Worm (Caenorhabditis elegans): ENCODE results near the gene F40G9.12.
"Not testable (repeated sequence)": the region's sequence is repeated elsewhere in the genome, so short reads cannot be mapped to it uniquely, and the experiment has no call there.

The F40G9.12 gene

ce11 chrIII:171617-172016, at the start of gene F40G9.12, which contains the start of gene F40G9.9:
Gene F40G9.12 (plus strand): TSS chrIII:171847.
Gene F40G9.9 (minus strand): TSS chrIII:171717.
- TF ChIP-seq F13C5.2 (tag; optimal IDR thresholded peaks at IDR 0.05) = no peak
- TF ChIP-seq hmg-4 (GFP tag; optimal IDR thresholded peaks at IDR 0.05) = no peak
- TF ChIP-seq sea-1 (GFP tag; conservative IDR thresholded peaks at IDR 0.05) = no peak
- no peak for TF ChIP-seq ama-1 (optimal IDR thresholded peaks at IDR 0.05)
- no peak for TF ChIP-seq ceh-36 (tag; optimal IDR thresholded peaks at IDR 0.05)
- no peak for TF ChIP-seq tbx-11 (GFP tag; IDR thresholded peaks at IDR 0.05)
- no peak for TF ChIP-seq tbx-37 (GFP tag; conservative IDR thresholded peaks at IDR 0.05)
- no peak for TF ChIP-seq B0310.2 (tag; optimal IDR thresholded peaks at IDR 0.05)
- no peak for TF ChIP-seq scrt-1 (GFP tag; IDR thresholded peaks at IDR 0.05)

DNA sequence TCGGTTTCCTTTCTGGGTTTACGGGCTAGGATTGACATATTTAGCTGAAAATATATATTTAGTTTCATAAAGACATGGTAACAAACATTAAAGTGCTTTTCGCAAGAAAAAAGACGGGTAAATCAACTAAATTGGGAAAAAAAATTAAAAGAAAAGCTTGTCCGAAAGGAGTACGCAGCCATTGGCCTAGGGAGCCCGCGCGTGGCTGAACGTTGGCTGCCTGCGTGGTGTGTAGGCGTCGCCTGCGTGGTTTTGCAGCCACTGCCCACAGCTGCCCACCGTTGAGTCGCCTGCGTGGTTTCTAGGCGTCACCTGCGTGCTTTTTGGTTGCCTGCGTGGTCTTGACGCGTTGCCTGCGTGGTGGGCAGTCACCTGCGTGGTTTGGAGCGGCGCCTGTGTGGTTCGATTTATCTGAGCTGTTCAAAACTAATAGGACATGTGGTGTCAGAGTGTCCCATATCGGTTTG, 49.6 kb upstream of the F40G9.12 start, which contains the start of gene C29F9.12:
Gene C29F9.12, minus strand, starts transcription at position 51 of the 467 bp plus-strand sequence.
- not testable (repeated sequence) for TF ChIP-seq F13C5.2 (tag; optimal IDR thresholded peaks at IDR 0.05); hmbx-1 (tag; optimal IDR thresholded peaks at IDR 0.05); sea-1 (GFP tag; conservative IDR thresholded peaks at IDR 0.05)

DNA sequence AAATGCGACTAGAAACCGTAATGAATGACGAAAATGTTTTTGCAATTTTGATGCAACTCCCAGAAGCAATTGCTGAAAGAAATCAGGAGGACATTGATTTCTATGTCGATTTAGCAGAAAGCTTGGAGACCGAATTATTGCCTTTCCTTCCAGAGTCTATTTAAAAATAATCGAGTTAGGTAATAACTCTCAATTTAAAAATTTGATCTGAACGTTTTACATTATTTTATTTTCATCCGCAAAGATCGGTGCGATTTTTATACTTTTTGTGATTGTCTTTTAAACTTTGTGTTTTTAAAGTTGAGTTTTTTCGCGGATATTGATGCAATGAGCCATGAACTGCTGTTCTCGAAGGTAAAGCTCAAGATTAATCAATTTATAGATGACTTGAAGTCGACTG, 47.2 kb upstream of the F40G9.12 start, which contains the start of gene pals-23:
Gene pals-23, plus strand, starts transcription at position 301 of the 400 bp plus-strand sequence.
- no peak for TF ChIP-seq tbx-11 (GFP tag; IDR thresholded peaks at IDR 0.05)
- TF ChIP-seq ceh-36 (tag; optimal IDR thresholded peaks at IDR 0.05) = no peak
- TF ChIP-seq hmbx-1 (tag; optimal IDR thresholded peaks at IDR 0.05) = no peak
- TF ChIP-seq B0310.2 (tag; optimal IDR thresholded peaks at IDR 0.05) = no peak
- TF ChIP-seq scrt-1 (GFP tag; IDR thresholded peaks at IDR 0.05) = no peak

ce11 chrIII:130650-131049, 41.0 kb upstream of the F40G9.12 start, which contains the start of the genes nhr-280 and C29F9.2:
Gene nhr-280 (minus strand): TSS chrIII:130750.
Gene C29F9.2 (plus strand): TSS chrIII:130947.
- no peak for TF ChIP-seq pes-1 (GFP tag; IDR thresholded peaks at IDR 0.05)
- TF ChIP-seq F13C5.2 (tag; optimal IDR thresholded peaks at IDR 0.05) = no peak
- TF ChIP-seq hmg-4 (GFP tag; optimal IDR thresholded peaks at IDR 0.05) = no peak
- TF ChIP-seq tra-4 (tag; optimal IDR thresholded peaks at IDR 0.05) = no peak
- no peak for TF ChIP-seq scrt-1 (GFP tag; IDR thresholded peaks at IDR 0.05)
- no peak for TF ChIP-seq aly-1 (tag; optimal IDR thresholded peaks at IDR 0.05)
- no peak for TF ChIP-seq sea-1 (GFP tag; conservative IDR thresholded peaks at IDR 0.05)

ce11 chrIII:131627-132026, 40.0 kb upstream of the F40G9.12 start:
- TF ChIP-seq pes-1 (GFP tag; IDR thresholded peaks at IDR 0.05) (no peak), F13C5.2 (tag; optimal IDR thresholded peaks at IDR 0.05) (peak; percentile 31)

DNA sequence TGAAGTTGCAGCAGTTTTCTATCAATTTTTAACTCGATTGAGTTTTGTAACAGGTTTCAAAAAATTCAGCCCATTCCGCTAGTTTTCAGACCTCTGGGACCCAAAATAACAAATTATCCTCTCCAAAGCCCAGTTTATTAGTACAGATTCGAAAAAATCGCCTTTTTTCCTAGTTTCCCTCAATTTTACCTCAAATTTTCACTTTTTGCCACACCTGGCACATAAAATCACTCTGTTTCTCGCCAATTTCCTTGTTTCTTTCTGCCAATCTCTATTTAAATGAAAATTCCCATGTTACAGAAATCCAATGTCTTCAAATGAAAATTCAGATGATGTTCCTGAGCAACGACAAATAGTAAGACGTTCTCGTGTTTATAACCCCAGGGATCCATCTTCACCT, 39.5 kb upstream of the F40G9.12 start, which contains the start of gene pals-22:
Gene pals-22, plus strand, starts transcription at position 301 of the 400 bp plus-strand sequence.
- TF ChIP-seq scrt-1 (GFP tag; IDR thresholded peaks at IDR 0.05) (no peak), flt-1 (GFP tag; IDR thresholded peaks at IDR 0.05) (no peak), tra-4 (tag; optimal IDR thresholded peaks at IDR 0.05) (no peak), ets-7 (tag; optimal IDR thresholded peaks at IDR 0.05) (no peak), B0310.2 (tag; optimal IDR thresholded peaks at IDR 0.05) (no peak), ceh-13 (GFP tag; optimal IDR thresholded peaks at IDR 0.05) (no peak), F13C5.2 (tag; optimal IDR thresholded peaks at IDR 0.05) (no peak), aly-1 (tag; optimal IDR thresholded peaks at IDR 0.05) (no peak), ceh-36 (tag; optimal IDR thresholded peaks at IDR 0.05) (no peak), sea-1 (GFP tag; conservative IDR thresholded peaks at IDR 0.05) (no peak), tbx-37 (GFP tag; conservative IDR thresholded peaks at IDR 0.05) (no peak), hnd-1 (tag; optimal IDR thresholded peaks at IDR 0.05) (no peak), hmg-4 (GFP tag; optimal IDR thresholded peaks at IDR 0.05) (no peak), hmbx-1 (tag; optimal IDR thresholded peaks at IDR 0.05) (no peak), tbx-11 (GFP tag; IDR thresholded peaks at IDR 0.05) (no peak), pes-1 (GFP tag; IDR thresholded peaks at IDR 0.05) (no peak), ama-1 (optimal IDR thresholded peaks at IDR 0.05) (no peak)

ce11 chrIII:134194-134593, 37.5 kb upstream of the F40G9.12 start, which contains the start of gene pals-25:
Gene pals-25 (plus strand): TSS chrIII:134494.
- TF ChIP-seq ets-7 (tag; optimal IDR thresholded peaks at IDR 0.05) (no peak), tbx-11 (GFP tag; IDR thresholded peaks at IDR 0.05) (no peak), tbx-37 (GFP tag; conservative IDR thresholded peaks at IDR 0.05) (no peak), flt-1 (GFP tag; IDR thresholded peaks at IDR 0.05) (no peak), hmbx-1 (tag; optimal IDR thresholded peaks at IDR 0.05) (no peak), scrt-1 (GFP tag; IDR thresholded peaks at IDR 0.05) (no peak), pes-1 (GFP tag; IDR thresholded peaks at IDR 0.05) (no peak), hmg-4 (GFP tag; optimal IDR thresholded peaks at IDR 0.05) (no peak)

ce11 chrIII:140904-141303, 30.7 kb upstream of the F40G9.12 start, which contains the start of gene fbxb-81:
Gene fbxb-81 (minus strand): TSS chrIII:141217.
- TF ChIP-seq ama-1 (optimal IDR thresholded peaks at IDR 0.05) = no peak

DNA sequence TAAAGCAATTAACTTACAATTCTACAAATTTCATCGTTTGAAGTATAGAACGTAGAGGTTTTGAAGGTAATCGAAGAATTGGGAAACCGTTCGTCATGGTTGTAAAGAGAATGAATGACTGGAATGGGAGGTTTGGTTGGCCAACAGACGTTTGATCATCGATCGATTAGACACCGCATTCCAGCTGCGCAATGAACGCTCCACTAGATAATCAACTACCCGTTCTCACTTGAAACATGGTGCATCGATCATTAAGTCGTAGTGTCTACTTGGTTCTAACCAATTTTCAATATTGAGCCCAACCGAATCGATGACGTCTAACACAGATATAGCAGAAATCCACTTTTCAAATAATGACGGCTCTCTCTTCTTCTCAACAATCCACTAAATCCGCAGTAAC, 28.5 kb upstream of the F40G9.12 start, which contains the start of gene fbxb-82:
Gene fbxb-82, minus strand, starts transcription at position 101 of the 400 bp plus-strand sequence.
- TF ChIP-seq F13C5.2 (tag; optimal IDR thresholded peaks at IDR 0.05) (no peak), scrt-1 (GFP tag; IDR thresholded peaks at IDR 0.05) (no peak), tbx-37 (GFP tag; conservative IDR thresholded peaks at IDR 0.05) (no peak), B0310.2 (tag; optimal IDR thresholded peaks at IDR 0.05) (no peak), ceh-13 (GFP tag; optimal IDR thresholded peaks at IDR 0.05) (no peak), hmbx-1 (tag; optimal IDR thresholded peaks at IDR 0.05) (no peak), tbx-11 (GFP tag; IDR thresholded peaks at IDR 0.05) (no peak), sea-1 (GFP tag; conservative IDR thresholded peaks at IDR 0.05) (no peak), aly-1 (tag; optimal IDR thresholded peaks at IDR 0.05) (no peak), hnd-1 (tag; optimal IDR thresholded peaks at IDR 0.05) (no peak), ceh-36 (tag; optimal IDR thresholded peaks at IDR 0.05) (no peak)
